Fruit fly (Drosophila melanogaster) whole organism, embryonic: ENCODE data around the gene regucalcin.
A peak's percentile ranks its signal among the peaks of the same experiment; 100 is the strongest.

Experiments used
- ATbp ChIP-seq: fragments of 200-800 bp; sonication (Bioruptor generic); optimal IDR thresholded peaks from 2 replicates; lab custom pipeline; 2017; ENCODE audit warnings: missing biosample characterization, mild to moderate bottlenecking, missing genetic modification characterization, missing genetic modification reagents
- Abd-B ChIP-seq: fragments of 200-800 bp; sonication (Bioruptor generic); optimal IDR thresholded peaks from 2 replicates; lab custom pipeline; 2018; ENCODE audit warnings: missing biosample characterization, mild to moderate bottlenecking, missing genetic modification characterization, moderate library complexity
- B-H2 ChIP-seq: fragments of 200-800 bp; sonication (Bioruptor generic); optimal IDR thresholded peaks from 2 replicates; lab custom pipeline; 2018; ENCODE audit warnings: missing biosample characterization, mild to moderate bottlenecking, missing genetic modification characterization
- Bdp1 ChIP-seq: fragments of 200-800 bp; sonication (Bioruptor generic); optimal IDR thresholded peaks from 3 replicates; lab custom pipeline; 2016; ENCODE audit warnings: missing biosample characterization, missing genetic modification characterization
- CG10209 ChIP-seq: fragments of 200-800 bp; sonication (Bioruptor generic); optimal IDR thresholded peaks from 3 replicates; lab custom pipeline; 2017; ENCODE audit warnings: missing biosample characterization, mild to moderate bottlenecking, missing genetic modification characterization, missing genetic modification reagents
- CG13123 ChIP-seq: fragments of 200-800 bp; sonication (Bioruptor generic); optimal IDR thresholded peaks from 2 replicates; lab custom pipeline; 2016; ENCODE audit warnings: missing biosample characterization, missing genetic modification characterization
- CG15601 ChIP-seq: fragments of 200-800 bp; sonication (Bioruptor generic); optimal IDR thresholded peaks from 3 replicates; lab custom pipeline; 2019; ENCODE audit warnings: missing biosample characterization, mild to moderate bottlenecking, missing genetic modification characterization, moderate library complexity
- CG17328 ChIP-seq: fragments of 200-800 bp; sonication (Bioruptor generic); IDR thresholded peaks from 2 replicates; pipeline ENCODE4 v1.3.6; 2022; ENCODE audit warnings: missing biosample characterization, missing genetic modification characterization
- CG1792 ChIP-seq: fragments of 200-800 bp; sonication (Bioruptor generic); optimal IDR thresholded peaks from 2 replicates; lab custom pipeline; 2016; ENCODE audit warnings: missing biosample characterization, missing genetic modification characterization
- CG18764 ChIP-seq: fragments of 200-800 bp; sonication (Bioruptor generic); optimal IDR thresholded peaks from 3 replicates; lab custom pipeline; 2016; ENCODE audit warnings: missing biosample characterization, missing genetic modification characterization
- CG2875 ChIP-seq: fragments of 200-800 bp; sonication (Bioruptor generic); optimal IDR thresholded peaks from 2 replicates; lab custom pipeline; 2017; ENCODE audit warnings: missing biosample characterization, mild to moderate bottlenecking, missing genetic modification characterization, missing genetic modification reagents
- CG5245 ChIP-seq: fragments of 200-800 bp; sonication (Bioruptor generic); optimal IDR thresholded peaks from 3 replicates; lab custom pipeline; 2016; ENCODE audit warnings: missing biosample characterization, missing genetic modification characterization
- CG8924 ChIP-seq: fragments of 200-800 bp; optimal IDR thresholded peaks from 3 replicates; lab custom pipeline; 2019; ENCODE audit warnings: missing biosample characterization, mild to moderate bottlenecking, missing genetic modification characterization, moderate library complexity
- CG9727 ChIP-seq: fragments of 200-800 bp; sonication (Bioruptor generic); optimal IDR thresholded peaks from 3 replicates; lab custom pipeline; 2017; ENCODE audit warnings: missing biosample characterization, mild to moderate bottlenecking, missing genetic modification characterization
- CG9797 ChIP-seq: fragments of 200-800 bp; sonication (Bioruptor generic); optimal IDR thresholded peaks from 3 replicates; lab custom pipeline; 2018; ENCODE audit warnings: missing biosample characterization, mild to moderate bottlenecking, missing genetic modification characterization
- CrebB ChIP-seq: fragments of 200-800 bp; sonication (Bioruptor generic); optimal IDR thresholded peaks from 3 replicates; lab custom pipeline; 2018; ENCODE audit warnings: missing biosample characterization, mild to moderate bottlenecking, missing genetic modification characterization
- D19B ChIP-seq: fragments of 200-800 bp; sonication (Bioruptor generic); optimal IDR thresholded peaks from 2 replicates; lab custom pipeline; 2017; ENCODE audit warnings: missing biosample characterization, mild to moderate bottlenecking, missing genetic modification characterization
- Deaf1 ChIP-seq: fragments of 200-800 bp; optimal IDR thresholded peaks from 3 replicates; lab custom pipeline; 2019; ENCODE audit warnings: missing biosample characterization, mild to moderate bottlenecking, missing genetic modification characterization, moderate library complexity
- Dip2 ChIP-seq: fragments of 200-800 bp; sonication (Bioruptor generic); IDR thresholded peaks from 2 replicates; pipeline ENCODE4 v1.3.6; 2022; ENCODE audit warnings: missing biosample characterization, missing genetic modification characterization
- Dip3 ChIP-seq: fragments of 200-800 bp; sonication (Bioruptor generic); optimal IDR thresholded peaks from 3 replicates; lab custom pipeline; 2016; ENCODE audit warnings: missing biosample characterization, missing genetic modification characterization
- Hand ChIP-seq: fragments of 200-800 bp; sonication (Bioruptor generic); optimal IDR thresholded peaks from 2 replicates; lab custom pipeline; 2017; ENCODE audit warnings: mild to moderate bottlenecking, missing biosample characterization, missing genetic modification reagents, missing genetic modification characterization
- Hr78 ChIP-seq, 2 experiments: fragments of 200-800 bp in 1 of 2; fragments of >200 bp in 1 of 2; sonication (Bioruptor generic) in 1 of 2; optimal IDR thresholded peaks; 2 replicates each; lab custom pipeline; 2017 to 2019; ENCODE audit warnings: missing biosample characterization in 2 of 2, missing genetic modification characterization in 2 of 2, mild to moderate bottlenecking in 1 of 2, moderate library complexity in 1 of 2
- Jarid2 ChIP-seq: fragments of 200-800 bp; sonication (Bioruptor generic); optimal IDR thresholded peaks from 3 replicates; lab custom pipeline; 2017; ENCODE audit warnings: mild to moderate bottlenecking, missing biosample characterization, missing genetic modification reagents, missing genetic modification characterization
- Lpt ChIP-seq: fragments of >200 bp; optimal IDR thresholded peaks from 2 replicates; lab custom pipeline; 2018; ENCODE audit warnings: missing biosample characterization, missing genetic modification characterization
- Myb ChIP-seq: fragments of 200-800 bp; sonication (Bioruptor generic); optimal IDR thresholded peaks from 2 replicates; lab custom pipeline; 2016; ENCODE audit warnings: missing biosample characterization, missing genetic modification characterization
- Nf-YC ChIP-seq: fragments of 200-800 bp; optimal IDR thresholded peaks from 3 replicates; lab custom pipeline; 2019; ENCODE audit warnings: missing biosample characterization, mild to moderate bottlenecking, missing genetic modification characterization, moderate library complexity
- Pdp1 ChIP-seq, 2 experiments: fragments of 200-800 bp; sonication (Bioruptor generic); optimal IDR thresholded peaks; 3 replicates each; lab custom pipeline; 2016; ENCODE audit warnings: missing biosample characterization in 2 of 2, missing genetic modification characterization in 2 of 2, mild to moderate bottlenecking in 1 of 2, moderate library complexity in 1 of 2
- Sox100B ChIP-seq: fragments of 200-800 bp; sonication (Bioruptor generic); optimal IDR thresholded peaks from 3 replicates; lab custom pipeline; 2018; ENCODE audit warnings: missing biosample characterization, mild to moderate bottlenecking, missing genetic modification characterization
- Trl ChIP-seq, 3 experiments: fragments of >200 bp in 2 of 3; fragments of 200-800 bp in 1 of 3; sonication (Bioruptor generic) in 1 of 3; optimal IDR thresholded peaks; 2 replicates in 1 of 3; 3 replicates in 2 of 3; lab custom pipeline; 2016 to 2017; ENCODE audit warnings: missing biosample characterization in 1 of 3, missing genetic modification characterization in 1 of 3
- ara ChIP-seq: fragments of 200-800 bp; sonication (Bioruptor generic); IDR thresholded peaks from 2 replicates; pipeline ENCODE4 v1.3.6; 2022; ENCODE audit warnings: missing biosample characterization, missing genetic modification characterization
- bcd ChIP-seq: fragments of 200-800 bp; sonication (Bioruptor generic); optimal IDR thresholded peaks from 2 replicates; lab custom pipeline; 2017; ENCODE audit warnings: missing biosample characterization, mild to moderate bottlenecking, missing genetic modification characterization
- btn ChIP-seq: fragments of 200-800 bp; sonication (Bioruptor generic); optimal IDR thresholded peaks from 2 replicates; lab custom pipeline; 2016; ENCODE audit warnings: missing biosample characterization, missing genetic modification characterization
- da ChIP-seq: fragments of 200-800 bp; sonication (Bioruptor generic); optimal IDR thresholded peaks from 2 replicates; lab custom pipeline; 2016; ENCODE audit warnings: missing biosample characterization, missing genetic modification characterization
- dmrt11E ChIP-seq: fragments of 200-800 bp; sonication (Bioruptor generic); optimal IDR thresholded peaks from 3 replicates; lab custom pipeline; 2018; ENCODE audit warnings: missing biosample characterization, mild to moderate bottlenecking, missing genetic modification characterization, moderate library complexity
- gem ChIP-seq: fragments of 200-800 bp; sonication (Bioruptor generic); optimal IDR thresholded peaks from 2 replicates; lab custom pipeline; 2019; ENCODE audit warnings: missing biosample characterization, mild to moderate bottlenecking, missing genetic modification characterization, moderate library complexity
- gsb-n ChIP-seq: fragments of 200-800 bp; sonication (Bioruptor generic); optimal IDR thresholded peaks from 3 replicates; lab custom pipeline; 2018; ENCODE audit warnings: missing biosample characterization, mild to moderate bottlenecking, missing genetic modification characterization
- jing ChIP-seq: fragments of 200-800 bp; sonication (Bioruptor generic); optimal IDR thresholded peaks from 2 replicates; lab custom pipeline; 2018; ENCODE audit warnings: missing biosample characterization, mild to moderate bottlenecking, missing genetic modification characterization
- lola ChIP-seq, 3 experiments: fragments of >200 bp in 2 of 3; fragments of 200-800 bp in 1 of 3; sonication (Bioruptor generic) in 1 of 3; optimal IDR thresholded peaks; 2 replicates each; lab custom pipeline; 2017 to 2019; ENCODE audit warnings: missing biosample characterization in 3 of 3, missing genetic modification characterization in 3 of 3, mild to moderate bottlenecking in 1 of 3, moderate library complexity in 1 of 3
- pan ChIP-seq, 4 experiments: fragments of >200 bp in 3 of 4; fragments of 200-800 bp in 1 of 4; sonication (Bioruptor generic) in 1 of 4; optimal IDR thresholded peaks in 3 of 4; IDR thresholded peaks in 1 of 4; 2 replicates each; pipeline versions ENCODE4 v1.3.6 to Lab custom; 2017 to 2022; ENCODE audit warnings: missing biosample characterization in 2 of 4, missing genetic modification characterization in 2 of 4, mixed read lengths in 1 of 4
- pros ChIP-seq: fragments of 200-800 bp; sonication (Bioruptor generic); optimal IDR thresholded peaks from 3 replicates; lab custom pipeline; 2019; ENCODE audit warnings: missing biosample characterization, mild to moderate bottlenecking, missing genetic modification characterization, moderate library complexity
- scrt ChIP-seq: fragments of 200-800 bp; sonication (Bioruptor generic); optimal IDR thresholded peaks from 2 replicates; lab custom pipeline; 2018; ENCODE audit warnings: missing biosample characterization, mild to moderate bottlenecking, missing genetic modification characterization, moderate library complexity
- seq ChIP-seq: fragments of 200-800 bp; sonication (Bioruptor generic); IDR thresholded peaks from 2 replicates; pipeline ENCODE4 v1.3.6; 2022; ENCODE audit warnings: missing biosample characterization, missing genetic modification characterization
- sim ChIP-seq: fragments of 200-800 bp; sonication (Bioruptor generic); IDR thresholded peaks from 2 replicates; pipeline ENCODE4 v1.3.6; 2022; ENCODE audit warnings: missing biosample characterization, missing genetic modification characterization
- slbo ChIP-seq: fragments of 200-800 bp; sonication (Bioruptor generic); IDR thresholded peaks from 2 replicates; pipeline ENCODE4 v1.3.6; 2022; ENCODE audit warnings: missing biosample characterization, missing genetic modification characterization
- slou ChIP-seq: fragments of 200-800 bp; sonication (Bioruptor generic); optimal IDR thresholded peaks from 3 replicates; lab custom pipeline; 2016; ENCODE audit warnings: missing biosample characterization, missing genetic modification characterization
- ssp ChIP-seq: fragments of 200-800 bp; sonication (Bioruptor generic); IDR thresholded peaks from 2 replicates; pipeline ENCODE4 v1.3.6; 2022; ENCODE audit warnings: missing biosample characterization, missing genetic modification characterization
- vfl ChIP-seq: fragments of 200-800 bp; sonication (Bioruptor generic); optimal IDR thresholded peaks from 2 replicates; lab custom pipeline; 2016; ENCODE audit warnings: missing biosample characterization, missing genetic modification characterization
- yki ChIP-seq: fragments of >200 bp; optimal IDR thresholded peaks from 3 replicates; lab custom pipeline; 2018

regucalcin gene

DNA sequence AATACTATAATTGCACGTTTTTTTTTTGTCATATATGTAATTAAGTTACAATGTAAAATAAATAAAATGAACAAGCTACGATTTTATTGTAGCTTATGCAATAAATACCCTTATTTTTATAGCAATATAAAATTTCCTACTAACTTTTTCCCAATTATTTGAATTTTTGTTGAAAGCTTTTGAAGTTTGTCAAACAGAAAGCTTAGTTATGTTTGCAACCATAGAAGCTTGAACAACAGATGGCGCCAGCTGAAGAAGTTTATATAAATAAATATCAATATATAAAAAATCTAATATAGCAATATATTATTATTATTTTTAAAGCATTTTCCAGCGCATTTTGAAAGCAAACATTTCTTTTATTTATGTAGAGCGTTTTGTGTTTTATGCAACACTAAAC lies 23.0 kb downstream of the regucalcin start (continued):
- TF ChIP-seq pros (GFP tag; lab: Kevin White, UChicago) (no peak), CrebB (tag; lab: Kevin White, UChicago) (no peak), ATbp (no peak), yki (lab: Kevin White, UChicago) (no peak), scrt (GFP tag; lab: Kevin White, UChicago) (no peak), ssp (no peak), Hand (GFP tag; lab: Kevin White, UChicago) (no peak), Dip3 (no peak), Jarid2 (GFP tag; lab: Kevin White, UChicago) (no peak), Hr78 (GFP tag; optimal IDR thresholded peaks at IDR 0.05; lab: Kevin White, UChicago) (no peak), btn (GFP tag; lab: Kevin White, UChicago) (no peak), gem (tag; lab: Kevin White, UChicago) (peak; percentile 11), Trl (optimal IDR thresholded peaks at IDR 0.05; lab: Kevin White, UChicago) (no peak), Trl (GFP tag; optimal IDR thresholded peaks at IDR 0.05; lab: Kevin White, UChicago) (no peak), seq (GFP tag; lab: Robert Waterston, UW) (no peak), gsb-n (tag; lab: Kevin White, UChicago) (no peak), Myb (GFP tag; lab: Kevin White, UChicago) (peak; percentile 1), B-H2 (GFP tag; lab: Kevin White, UChicago) (no peak), CG1792 (GFP tag; lab: Kevin White, UChicago) (no peak), Nf-YC (tag; lab: Kevin White, UChicago) (no peak), dmrt11E (tag; lab: Kevin White, UChicago) (no peak), Bdp1 (GFP tag; lab: Kevin White, UChicago) (no peak), CG17328 (GFP tag; lab: Robert Waterston, UW) (no peak), Dip2 (GFP tag; lab: Robert Waterston, UW) (peak; percentile 89), bcd (GFP tag; lab: Kevin White, UChicago) (no peak), CG18764 (no peak), CG15601 (tag; lab: Kevin White, UChicago) (peak; percentile 7), CG9727 (GFP tag; lab: Kevin White, UChicago) (no peak), sim (GFP tag; lab: Robert Waterston, UW) (no peak), slou (GFP tag; lab: Kevin White, UChicago) (no peak), ara (GFP tag; lab: Robert Waterston, UW) (no peak), Lpt (no peak), da (GFP tag; lab: Kevin White, UChicago) (no peak), CG10209 (no peak), D19B (GFP tag; lab: Kevin White, UChicago) (no peak), CG5245 (GFP tag; lab: Kevin White, UChicago) (no peak), Sox100B (GFP tag; lab: Kevin White, UChicago) (no peak), jing (GFP tag; lab: Kevin White, UChicago) (no peak), vfl (no peak), Abd-B (GFP tag; lab: Kevin White, UChicago) (no peak), CG9797 (GFP tag; lab: Kevin White, UChicago) (no peak), pan (optimal IDR thresholded peaks at IDR 0.05; lab: Kevin White, UChicago) (no peak), pan (GFP tag; optimal IDR thresholded peaks at IDR 0.05 in 1 of 2, IDR thresholded peaks at IDR 0.05 in 1 of 2) (no peak), CG8924 (tag; lab: Kevin White, UChicago) (no peak), lola (GFP tag; optimal IDR thresholded peaks at IDR 0.05; lab: Kevin White, UChicago) (no peak), Pdp1 (GFP tag; optimal IDR thresholded peaks at IDR 0.05; lab: Kevin White, UChicago) (peak in 1 of 2 experiments; percentile 79), CG13123 (no peak), slbo (GFP tag; lab: Robert Waterston, UW) (no peak), Deaf1 (tag; lab: Kevin White, UChicago) (no peak), CG2875 (no peak)
- TF ChIP-seq, all 482 proteins: peak for 11
